Fruit fly (Drosophila melanogaster): ENCODE measurements around the gene fusl.

The fusl gene

dm6 chr2L:5386261-5386660 lies 48.4 kb upstream of the fusl start (continued):
- TF ChIP-seq CG6854 (GFP tag; optimal IDR thresholded peaks at IDR 0.05) = no peak
- 0 out of 3 replicates have a peak, but pooled peaks have one; percentile 36 for TF ChIP-seq eg (GFP tag; IDR thresholded peaks at IDR 0.05)
- TF ChIP-seq Hr4 (GFP tag; optimal IDR thresholded peaks at IDR 0.05) = no peak
- no peak for TF ChIP-seq CG9139 (GFP tag; optimal IDR thresholded peaks at IDR 0.05)
- TF ChIP-seq Sox102F (GFP tag; optimal IDR thresholded peaks at IDR 0.05) = no peak
- TF ChIP-seq Gug (GFP tag; IDR thresholded peaks at IDR 0.05) = no peak
- peak; percentile 12 for TF ChIP-seq acj6 (GFP tag; optimal IDR thresholded peaks at IDR 0.05)
- TF ChIP-seq Blimp-1 (GFP tag; optimal IDR thresholded peaks at IDR 0.05) = no peak
- no peak for TF ChIP-seq CG11294 (GFP tag; IDR thresholded peaks at IDR 0.05)
- TF ChIP-seq CG31627 (GFP tag; optimal IDR thresholded peaks at IDR 0.05) = peak; percentile 11
- TF ChIP-seq vri (GFP tag; optimal IDR thresholded peaks at IDR 0.05) = peak; percentile 43
- TF ChIP-seq cyc (GFP tag; optimal IDR thresholded peaks at IDR 0.05) = no peak

dm6 chr2L:5381305-5381973 lies 43.6 kb upstream of the fusl start:
- TF ChIP-seq CG11294 (GFP tag; IDR thresholded peaks at IDR 0.05) = no peak
- TF ChIP-seq net (GFP tag; optimal IDR thresholded peaks at IDR 0.05) = no peak
- no peak for TF ChIP-seq CG8632 (GFP tag; optimal IDR thresholded peaks at IDR 0.05)
- no peak for TF ChIP-seq Blimp-1 (GFP tag; optimal IDR thresholded peaks at IDR 0.05)

dm6 chr2L:5378829-5379228 lies 41.0 kb upstream of the fusl start:
- TF ChIP-seq CG16779 (tag; optimal IDR thresholded peaks at IDR 0.05) = no peak
- TF ChIP-seq Lpt (GFP tag; optimal IDR thresholded peaks at IDR 0.05) = no peak
- TF ChIP-seq svp (GFP tag) = peak; percentile 6
- TF ChIP-seq dsx (GFP tag; optimal IDR thresholded peaks at IDR 0.05; ENCODE audit: poor library complexity, severe bottlenecking) = no peak
- no peak for TF ChIP-seq lz (GFP tag; optimal IDR thresholded peaks at IDR 0.05)
- no peak for TF ChIP-seq CG11902 (GFP tag; optimal IDR thresholded peaks at IDR 0.05)
- TF ChIP-seq Hr38 (GFP tag; optimal IDR thresholded peaks at IDR 0.05) = no peak
- peak; percentile 42 for TF ChIP-seq Eip78C (GFP tag)
- TF ChIP-seq Eip93F (GFP tag; optimal IDR thresholded peaks at IDR 0.05) = no peak
- no peak for TF ChIP-seq Smox (GFP tag; optimal IDR thresholded peaks at IDR 0.05)

dm6 chr2L:5376442-5376841 lies 38.6 kb upstream of the fusl start:
- TF ChIP-seq CG9139 (GFP tag; optimal IDR thresholded peaks at IDR 0.05) = no peak
- no peak for TF ChIP-seq CG4318 (GFP tag; optimal IDR thresholded peaks at IDR 0.05)

- TF ChIP-seq Eip78C (GFP tag) (peak; percentile 54), Smox (GFP tag; optimal IDR thresholded peaks at IDR 0.05) (peak; percentile 25), svp (GFP tag) (peak; percentile 75), esn (GFP tag; optimal IDR thresholded peaks at IDR 0.05) (peak; percentile 31), CG6163 (GFP tag; IDR thresholded peaks at IDR 0.05) (peak; percentile 43; the same call in 1 of the 3 replicates), CG3032 (tag; optimal IDR thresholded peaks at IDR 0.05) (no peak), topi (GFP tag; optimal IDR thresholded peaks at IDR 0.05) (peak; percentile 8), CG4318 (GFP tag; optimal IDR thresholded peaks at IDR 0.05) (no peak), Met (GFP tag; optimal IDR thresholded peaks at IDR 0.05) (peak; percentile 21), Sox14 (GFP tag; optimal IDR thresholded peaks at IDR 0.05) (no peak)
Measured at dm6 chr2L:5374989-5375388, 37.1 kb upstream of the fusl start.

DNA sequence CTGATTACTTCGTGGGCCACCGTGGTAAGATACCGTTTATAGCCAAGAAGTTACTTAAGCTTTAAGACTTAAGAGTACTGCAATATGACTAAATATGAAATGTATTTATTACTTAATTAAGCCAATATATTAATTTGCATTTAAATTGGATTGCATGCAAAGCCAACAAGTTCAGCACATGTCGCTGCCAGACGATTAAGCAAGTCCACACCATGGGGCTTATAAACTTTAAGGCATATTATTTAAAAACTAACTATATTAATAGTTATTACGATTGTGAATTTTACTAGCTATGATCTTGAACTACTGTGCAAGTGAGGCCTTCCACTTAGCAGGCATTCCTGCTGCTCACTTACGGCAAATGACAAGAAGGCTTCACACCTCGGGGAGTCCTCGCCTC lies 36.3 kb upstream of the fusl start:
- TF ChIP-seq Hr4 (GFP tag; optimal IDR thresholded peaks at IDR 0.05) = no peak
- TF ChIP-seq Met (GFP tag; optimal IDR thresholded peaks at IDR 0.05) = peak; percentile 7
- TF ChIP-seq CG3919 (GFP tag; optimal IDR thresholded peaks at IDR 0.05) = no peak
- TF ChIP-seq cyc (GFP tag; optimal IDR thresholded peaks at IDR 0.05) = no peak
- no peak for TF ChIP-seq Lpt (GFP tag; optimal IDR thresholded peaks at IDR 0.05)
- peak; percentile 37 for TF ChIP-seq fd59A (GFP tag; optimal IDR thresholded peaks at IDR 0.05)
- TF ChIP-seq svp (GFP tag) = peak; percentile 47
- peak; percentile 57 for TF ChIP-seq Eip78C (GFP tag)
- no peak for TF ChIP-seq Sox15 (GFP tag; optimal IDR thresholded peaks at IDR 0.05)
- TF ChIP-seq ss (GFP tag; optimal IDR thresholded peaks at IDR 0.05) = peak; percentile 11 to 15
- TF ChIP-seq CG6808 (GFP tag; optimal IDR thresholded peaks at IDR 0.05) = peak; percentile 48
- no peak for TF ChIP-seq CG15336 (GFP tag; IDR thresholded peaks at IDR 0.05)
- TF ChIP-seq CG6276 (GFP tag; optimal IDR thresholded peaks at IDR 0.05) = no peak
- no peak for TF ChIP-seq CG6854 (GFP tag; optimal IDR thresholded peaks at IDR 0.05)
- peak; percentile 15 for TF ChIP-seq achi (GFP tag; optimal IDR thresholded peaks at IDR 0.05)
- peak; percentile 11 for TF ChIP-seq Eip75B (GFP tag; optimal IDR thresholded peaks at IDR 0.05)
- peak; percentile 6 for TF ChIP-seq lz (GFP tag; optimal IDR thresholded peaks at IDR 0.05)
- TF ChIP-seq CG1621 (tag; optimal IDR thresholded peaks at IDR 0.05) = no peak
- peak; percentile 5 for TF ChIP-seq acj6 (GFP tag; optimal IDR thresholded peaks at IDR 0.05)
- no peak for TF ChIP-seq Blimp-1 (GFP tag; optimal IDR thresholded peaks at IDR 0.05)

All from whole organism, prepupa.